Worm (Caenorhabditis elegans) whole organism, L3 larva: ENCODE data around the gene scd-2.

Source experiments
- ceh-28 ChIP-seq: fragments of 150-350 bp; optimal IDR thresholded peaks from 2 replicates; lab custom pipeline; 2014; ENCODE audit warnings: missing biosample characterization, missing genetic modification reagents, missing genetic modification characterization
- nhr-28 ChIP-seq: fragments of 150-350 bp; optimal IDR thresholded peaks from 2 replicates; lab custom pipeline; 2014; ENCODE audit warnings: missing biosample characterization, missing genetic modification characterization
- pqm-1 ChIP-seq: fragments of 150-350 bp; optimal IDR thresholded peaks from 2 replicates; lab custom pipeline; 2017; ENCODE audit warnings: missing biosample characterization, missing genetic modification characterization, inconsistent platforms

DNA sequence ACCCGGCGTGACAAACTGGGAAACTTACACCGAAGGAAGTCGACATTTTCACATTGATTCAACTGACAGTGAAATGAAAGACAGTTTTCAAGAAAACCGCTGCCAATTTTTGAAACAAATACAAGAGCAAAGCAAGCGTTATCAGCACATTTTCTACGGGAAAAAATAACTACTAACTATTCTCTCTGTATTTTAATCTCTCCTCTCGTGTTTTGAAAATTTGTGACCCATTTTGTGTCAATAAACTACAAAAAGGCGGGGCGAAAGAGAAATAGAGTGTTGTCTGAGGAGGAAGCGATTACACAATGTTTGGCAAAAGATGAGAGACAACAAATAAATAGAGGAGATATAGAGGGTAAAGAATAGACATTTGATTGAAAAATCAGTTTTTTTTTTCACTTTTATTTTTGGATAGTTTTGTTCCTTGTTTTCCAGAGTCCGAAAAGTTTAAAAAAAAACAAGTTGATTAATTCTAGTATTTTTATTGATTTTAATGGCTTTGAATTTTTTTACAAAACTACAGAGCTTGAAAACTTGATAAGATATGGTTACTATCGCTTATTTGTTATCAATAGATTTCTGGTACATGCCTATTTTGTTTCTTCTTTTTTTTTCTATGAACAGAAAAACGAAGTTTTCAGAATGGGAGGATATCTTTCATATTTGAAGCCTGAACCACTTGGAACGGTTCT lies 43.3 kb downstream of the scd-2 start, which contains the start of gene cest-34:
- no peak for TF ChIP-seq ceh-28 (tag; lab: Kevin White, UChicago)
- TF ChIP-seq nhr-28: no peak
- TF ChIP-seq pqm-1: no peak
